ENCODE assay signal across 4 worm cellular contexts in genomic region chrV:10813425-10814156, ce11.
TF ChIP-seq lines count a peak whose summit lies in the region.

C29A12.1 (minus strand) TSS chrV:10813487.
lig-1 (plus strand) TSS chrV:10814106.

TF ChIP-seq in whole organism, L1 larva, 84 proteins besides CTCF, POLR2A, EP300 and RAD21 (continued from another document):
- no peak for TF ChIP-seq swsn-7 (tag; optimal IDR thresholded peaks at IDR 0.05; lab: Kevin White, UChicago)
- TF ChIP-seq nhr-90 (tag; optimal IDR thresholded peaks at IDR 0.05; lab: Kevin White, UChicago; ENCODE audit: poor library complexity), result no peak
- TF ChIP-seq nhr-47 (tag; optimal IDR thresholded peaks at IDR 0.05; lab: Kevin White, UChicago), result no peak
- no peak for TF ChIP-seq tlp-1 (tag; optimal IDR thresholded peaks at IDR 0.05; lab: Kevin White, UChicago)
- peak; percentile 30 for TF ChIP-seq skn-1 (tag; optimal IDR thresholded peaks at IDR 0.05; lab: Kevin White, UChicago)
- TF ChIP-seq sox-4 (tag; optimal IDR thresholded peaks at IDR 0.05; lab: Kevin White, UChicago), result no peak
- peak; percentile 46 for TF ChIP-seq lin-14 (GFP tag; optimal IDR thresholded peaks at IDR 0.05; lab: Kevin White, UChicago)
- TF ChIP-seq lin-35 (GFP tag; optimal IDR thresholded peaks at IDR 0.05; lab: Kevin White, UChicago), result peak; percentile 45 to 88
- peak; percentile 16 for TF ChIP-seq xbp-1 (tag; optimal IDR thresholded peaks at IDR 0.05; lab: Kevin White, UChicago)
- TF ChIP-seq snu-23 (GFP tag; optimal IDR thresholded peaks at IDR 0.05; lab: Kevin White, UChicago), result peak; percentile 17
- TF ChIP-seq egl-27 (tag; optimal IDR thresholded peaks at IDR 0.05; lab: Kevin White, UChicago), result no peak
- peak; percentile 3 for TF ChIP-seq nhr-20 (tag; optimal IDR thresholded peaks at IDR 0.05; lab: Kevin White, UChicago)
- TF ChIP-seq pqm-1 (tag; optimal IDR thresholded peaks at IDR 0.05; lab: Kevin White, UChicago), result no peak
- TF ChIP-seq unc-62 (GFP tag; optimal IDR thresholded peaks at IDR 0.05; lab: Kevin White, UChicago), result no peak
- peak; percentile 42 for TF ChIP-seq lin-15B (tag; optimal IDR thresholded peaks at IDR 0.05; lab: Kevin White, UChicago)
- peak in 1 of 2 experiments; percentile 46 for TF ChIP-seq mdl-1 (tag; optimal IDR thresholded peaks at IDR 0.05; lab: Kevin White, UChicago)

TF ChIP-seq in whole organism, L3 larva, 47 proteins besides CTCF, POLR2A, EP300 and RAD21 (continued from another document):
- TF ChIP-seq egl-27 (tag; optimal IDR thresholded peaks at IDR 0.05; lab: Kevin White, UChicago), result no peak

TF ChIP-seq in whole organism, L4 larva, 104 proteins besides CTCF, POLR2A, EP300 and RAD21 (continued from another document):
- TF ChIP-seq daf-16 (GFP tag; optimal IDR thresholded peaks at IDR 0.05; lab: Kevin White, UChicago), result no peak
- TF ChIP-seq daf-16 (tag; optimal IDR thresholded peaks at IDR 0.05; lab: Kevin White, UChicago), result no peak
- TF ChIP-seq arid-1 (GFP tag; conservative IDR thresholded peaks at IDR 0.05; lab: Robert Waterston, UW), result no peak
- TF ChIP-seq cey-2 (tag; optimal IDR thresholded peaks at IDR 0.05; lab: Kevin White, UChicago; ENCODE audit: borderline replicate concordance, insufficient read depth), result no peak
- TF ChIP-seq nhr-41 (GFP tag; IDR thresholded peaks at IDR 0.05; lab: Robert Waterston, UW), result no peak
- TF ChIP-seq ztf-7 (tag; optimal IDR thresholded peaks at IDR 0.05; lab: Kevin White, UChicago), result no peak
- TF ChIP-seq zip-11 (GFP tag; IDR thresholded peaks at IDR 0.05; lab: Robert Waterston, UW), result no peak
- TF ChIP-seq Y75B8A.6 (GFP tag; IDR thresholded peaks at IDR 0.05; lab: Robert Waterston, UW), result no peak
- TF ChIP-seq dpl-1 (GFP tag; optimal IDR thresholded peaks at IDR 0.05; lab: Kevin White, UChicago), result peak; percentile 57
- TF ChIP-seq lin-38 (GFP tag; IDR thresholded peaks at IDR 0.05; lab: Robert Waterston, UW), result peak; percentile 86
- TF ChIP-seq tra-1 (GFP tag; IDR thresholded peaks at IDR 0.05; lab: Robert Waterston, UW), result no peak
- no peak for TF ChIP-seq aha-1 (tag; lab: Kevin White, UChicago)
- TF ChIP-seq skn-1 (tag; optimal IDR thresholded peaks at IDR 0.05; lab: Kevin White, UChicago), result no peak
- TF ChIP-seq daf-12 (tag; optimal IDR thresholded peaks at IDR 0.05; lab: Kevin White, UChicago), result no peak
- no peak for TF ChIP-seq dmd-6 (GFP tag; IDR thresholded peaks at IDR 0.05; lab: Robert Waterston, UW)
- TF ChIP-seq mdl-1 (tag; optimal IDR thresholded peaks at IDR 0.05; lab: Kevin White, UChicago), result no peak
- peak; percentile 72 for TF ChIP-seq F49E8.2 (tag; optimal IDR thresholded peaks at IDR 0.05; lab: Kevin White, UChicago; ENCODE audit: borderline replicate concordance)

TF ChIP-seq in whole organism, young adult, 124 proteins besides CTCF, POLR2A, EP300 and RAD21 (continued from another document):
- TF ChIP-seq hmg-1.2 (GFP tag; IDR thresholded peaks at IDR 0.05; lab: Robert Waterston, UW), result peak; percentile 66; the same call in 1 of the 2 replicates
- peak; percentile 27 for TF ChIP-seq F23B12.7 (tag; optimal IDR thresholded peaks at IDR 0.05; lab: Kevin White, UChicago; ENCODE audit: insufficient read depth)
- TF ChIP-seq tbx-9 (tag; optimal IDR thresholded peaks at IDR 0.05; lab: Kevin White, UChicago; ENCODE audit: borderline replicate concordance), result no peak
- TF ChIP-seq hlh-12 (tag; optimal IDR thresholded peaks at IDR 0.05; lab: Kevin White, UChicago), result no peak
- TF ChIP-seq rpc-1 (optimal IDR thresholded peaks at IDR 0.05; lab: Kevin White, UChicago), result no peak
- TF ChIP-seq rpc-1 (tag; optimal IDR thresholded peaks at IDR 0.05; lab: Kevin White, UChicago), result no peak
- TF ChIP-seq lin-26 (GFP tag; IDR thresholded peaks at IDR 0.05; lab: Robert Waterston, UW), result 0 out of 2 replicates have a peak, but pooled peaks have one; percentile 18
- no peak for TF ChIP-seq mel-28 (tag; optimal IDR thresholded peaks at IDR 0.05; lab: Kevin White, UChicago; ENCODE audit: borderline replicate concordance)
- TF ChIP-seq snpc-1.1 (tag; optimal IDR thresholded peaks at IDR 0.05; lab: Kevin White, UChicago; ENCODE audit: insufficient read depth), result no peak
- TF ChIP-seq pha-4 (tag; optimal IDR thresholded peaks at IDR 0.05; lab: Kevin White, UChicago), result no peak
- peak; percentile 83 for TF ChIP-seq madf-3 (GFP tag; IDR thresholded peaks at IDR 0.05; lab: Robert Waterston, UW)
- TF ChIP-seq ztf-18 (tag; optimal IDR thresholded peaks at IDR 0.05; lab: Kevin White, UChicago), result peak; percentile 26
- no peak for TF ChIP-seq ztf-3 (GFP tag; optimal IDR thresholded peaks at IDR 0.05; lab: Kevin White, UChicago)
- no peak for TF ChIP-seq nhr-27 (tag; optimal IDR thresholded peaks at IDR 0.05; lab: Kevin White, UChicago)
- no peak for TF ChIP-seq nfyb-1 (GFP tag; IDR thresholded peaks at IDR 0.05; lab: Robert Waterston, UW)
- no peak for TF ChIP-seq lin-35 (GFP tag; optimal IDR thresholded peaks at IDR 0.05; lab: Kevin White, UChicago)
- TF ChIP-seq ekl-4 (GFP tag; IDR thresholded peaks at IDR 0.05; lab: Robert Waterston, UW), result peak; percentile 25; the same call in 1 of the 2 replicates
